Worm (Caenorhabditis elegans) whole organism, late embryonic: Measurements from ENCODE around the gene etc-1.

Source experiments
- C08G9.2 ChIP-seq: sonication (generic microtip); optimal IDR thresholded peaks from 2 replicates; lab custom pipeline; 2016; ENCODE audit warnings: mild to moderate bottlenecking, missing genetic modification characterization, moderate library complexity, missing compliant biosample characterization
- C38D4.7 ChIP-seq: fragments of 200-800 bp; sonication (Bioruptor generic); optimal IDR thresholded peaks from 2 replicates; lab custom pipeline; 2018; ENCODE audit warnings: mild to moderate bottlenecking, missing genetic modification characterization, moderate library complexity, missing compliant biosample characterization
- K09A11.1 ChIP-seq: sonication (generic microtip); optimal IDR thresholded peaks from 2 replicates; lab custom pipeline; 2017; ENCODE audit warnings: antibody characterized with exemption, mild to moderate bottlenecking, missing genetic modification characterization, missing compliant biosample characterization; ENCODE audit not compliant: insufficient read depth
- ahr-1 ChIP-seq: sonication (generic microtip); optimal IDR thresholded peaks from 2 replicates; lab custom pipeline; 2016; ENCODE audit warnings: missing genetic modification characterization, missing compliant biosample characterization
- ama-1 ChIP-seq: fragments of 150-350 bp; optimal IDR thresholded peaks from 2 replicates; lab custom pipeline; 2014
- ceh-14 ChIP-seq: sonication (generic microtip); optimal IDR thresholded peaks from 2 replicates; lab custom pipeline; 2016; ENCODE audit warnings: missing genotype, missing genetic modification characterization, missing compliant biosample characterization
- ceh-18 ChIP-seq: sonication (generic microtip); optimal IDR thresholded peaks from 2 replicates; lab custom pipeline; 2016; ENCODE audit warnings: missing genetic modification characterization, missing compliant biosample characterization
- ceh-2 ChIP-seq: sonication (generic microtip); optimal IDR thresholded peaks from 2 replicates; lab custom pipeline; 2016; ENCODE audit warnings: missing genotype, missing genetic modification characterization, missing compliant biosample characterization
- ceh-30 ChIP-seq: fragments of 150-350 bp; optimal IDR thresholded peaks from 2 replicates; lab custom pipeline; 2014; ENCODE audit warnings: missing biosample characterization, missing genetic modification characterization
- ceh-31 ChIP-seq: sonication (generic microtip); optimal IDR thresholded peaks from 2 replicates; lab custom pipeline; 2016; ENCODE audit warnings: missing genetic modification characterization, missing compliant biosample characterization
- ceh-34 ChIP-seq: sonication (generic microtip); optimal IDR thresholded peaks from 2 replicates; lab custom pipeline; 2016; ENCODE audit warnings: mild to moderate bottlenecking, missing genetic modification characterization, missing compliant biosample characterization
- ceh-48 ChIP-seq: sonication (generic microtip); optimal IDR thresholded peaks from 2 replicates; lab custom pipeline; 2016; ENCODE audit warnings: missing genetic modification characterization, inconsistent platforms, missing compliant biosample characterization
- ceh-6 ChIP-seq: fragments of 200-800 bp; sonication (Bioruptor generic); optimal IDR thresholded peaks from 2 replicates; lab custom pipeline; 2018; ENCODE audit warnings: mild to moderate bottlenecking, missing genetic modification characterization, missing compliant biosample characterization
- ceh-9 ChIP-seq: sonication (generic microtip); optimal IDR thresholded peaks from 2 replicates; lab custom pipeline; 2016; ENCODE audit warnings: mild to moderate bottlenecking, missing genetic modification characterization, inconsistent platforms, missing compliant biosample characterization
- dve-1 ChIP-seq: sonication (generic microtip); optimal IDR thresholded peaks from 2 replicates; lab custom pipeline; 2017; ENCODE audit warnings: antibody characterized with exemption, mild to moderate bottlenecking, missing genetic modification characterization, missing compliant biosample characterization
- elt-2 ChIP-seq: sonication (generic microtip); optimal IDR thresholded peaks from 2 replicates; lab custom pipeline; 2016; ENCODE audit warnings: missing genetic modification reagents, missing genetic modification characterization, missing compliant biosample characterization
- fkh-10 ChIP-seq: fragments of 150-350 bp; optimal IDR thresholded peaks from 2 replicates; lab custom pipeline; 2014; ENCODE audit warnings: missing biosample characterization, missing genetic modification reagents, missing genetic modification characterization
- hlh-30 ChIP-seq: sonication (generic microtip); optimal IDR thresholded peaks from 2 replicates; lab custom pipeline; 2017; ENCODE audit warnings: antibody characterized with exemption, missing genetic modification characterization, missing compliant biosample characterization; ENCODE audit not compliant: insufficient read depth
- hlh-6 ChIP-seq: sonication (generic microtip); optimal IDR thresholded peaks from 2 replicates; lab custom pipeline; 2016; ENCODE audit warnings: missing genotype, missing genetic modification characterization, missing compliant biosample characterization
- hlh-8 ChIP-seq: sonication (generic microtip); optimal IDR thresholded peaks from 2 replicates; lab custom pipeline; 2016; ENCODE audit warnings: missing genotype, missing genetic modification characterization, missing compliant biosample characterization
- lin-11 ChIP-seq: fragments of 200-800 bp; sonication (Bioruptor generic); optimal IDR thresholded peaks from 2 replicates; lab custom pipeline; 2018; ENCODE audit warnings: mild to moderate bottlenecking, missing genetic modification characterization, missing compliant biosample characterization
- madf-2 ChIP-seq: sonication (generic microtip); optimal IDR thresholded peaks from 2 replicates; lab custom pipeline; 2017; ENCODE audit warnings: missing genetic modification characterization, missing compliant biosample characterization
- nfya-1 ChIP-seq: sonication (generic microtip); optimal IDR thresholded peaks from 2 replicates; lab custom pipeline; 2017; ENCODE audit warnings: missing genetic modification characterization, mild to moderate bottlenecking, missing compliant biosample characterization, antibody characterized with exemption, moderate library complexity
- nhr-11 ChIP-seq: fragments of 150-350 bp; optimal IDR thresholded peaks from 2 replicates; lab custom pipeline; 2014; ENCODE audit warnings: missing biosample characterization, missing genetic modification characterization
- nhr-232 ChIP-seq: sonication (generic microtip); optimal IDR thresholded peaks from 2 replicates; lab custom pipeline; 2016; ENCODE audit warnings: missing genetic modification characterization, missing compliant biosample characterization
- npax-4 ChIP-seq: sonication (generic microtip); optimal IDR thresholded peaks from 2 replicates; lab custom pipeline; 2016; ENCODE audit warnings: missing genetic modification characterization, missing compliant biosample characterization
- odd-2 ChIP-seq: sonication (generic microtip); optimal IDR thresholded peaks from 2 replicates; lab custom pipeline; 2017; ENCODE audit warnings: antibody characterized with exemption, mild to moderate bottlenecking, missing genetic modification characterization, missing compliant biosample characterization
- pag-3 ChIP-seq: sonication (generic microtip); optimal IDR thresholded peaks from 2 replicates; lab custom pipeline; 2016; ENCODE audit warnings: missing compliant biosample characterization, missing genetic modification characterization, borderline replicate concordance
- pax-1 ChIP-seq: fragments of 150-350 bp; optimal IDR thresholded peaks from 2 replicates; lab custom pipeline; 2014; ENCODE audit warnings: missing biosample characterization, missing genetic modification characterization
- pha-2 ChIP-seq: sonication (generic microtip); optimal IDR thresholded peaks from 2 replicates; lab custom pipeline; 2017; ENCODE audit warnings: mild to moderate bottlenecking, missing genetic modification characterization, missing compliant biosample characterization
- pros-1 ChIP-seq: fragments of 150-350 bp; optimal IDR thresholded peaks from 2 replicates; lab custom pipeline; 2014; ENCODE audit warnings: missing biosample characterization, missing genetic modification reagents, missing genetic modification characterization
- sdc-2 ChIP-seq: sonication (generic microtip); optimal IDR thresholded peaks from 2 replicates; lab custom pipeline; 2016; ENCODE audit warnings: missing genotype, missing genetic modification characterization, missing compliant biosample characterization
- sox-2 ChIP-seq: fragments of 200-800 bp; sonication (Bioruptor generic); IDR thresholded peaks from 2 replicates; pipeline ENCODE4 v1.3.6; 2022; ENCODE audit warnings: missing genetic modification reagents, missing genetic modification characterization, missing compliant biosample characterization
- sox-4 ChIP-seq: sonication (generic microtip); optimal IDR thresholded peaks from 2 replicates; lab custom pipeline; 2017; ENCODE audit warnings: mild to moderate bottlenecking, missing genetic modification characterization, inconsistent platforms, missing compliant biosample characterization
- tbx-2 ChIP-seq: sonication (generic microtip); optimal IDR thresholded peaks from 2 replicates; lab custom pipeline; 2016; ENCODE audit warnings: missing genetic modification characterization, missing compliant biosample characterization
- tbx-7 ChIP-seq: sonication (generic microtip); optimal IDR thresholded peaks from 2 replicates; lab custom pipeline; 2016; ENCODE audit warnings: missing genotype, missing genetic modification characterization, missing compliant biosample characterization
- unc-86 ChIP-seq: sonication (generic microtip); optimal IDR thresholded peaks from 2 replicates; lab custom pipeline; 2016; ENCODE audit warnings: missing genetic modification characterization, missing compliant biosample characterization
- zip-5 ChIP-seq: sonication (generic microtip); optimal IDR thresholded peaks from 2 replicates; lab custom pipeline; 2016; ENCODE audit warnings: missing genetic modification characterization, missing compliant biosample characterization

The etc-1 gene

ce11 chrII:8691344-8691960 lies 26.8 kb downstream of the etc-1 start, which contains the start of gene C34C6.3:
TSS of gene C34C6.3 (plus strand) at chrII:8691910.
- TF ChIP-seq pha-2 (tag; lab: Kevin White, UChicago) (no peak), ahr-1 (no peak), pax-1 (no peak), ceh-18 (no peak), hlh-6 (tag; lab: Kevin White, UChicago) (no peak), ceh-6 (GFP tag; lab: Kevin White, UChicago) (no peak)
- TF ChIP-seq, all 69 proteins: peak for 0

- TF ChIP-seq hlh-6 (tag; lab: Kevin White, UChicago) (no peak), dve-1 (tag; lab: Kevin White, UChicago) (no peak), ahr-1 (no peak), lin-11 (tag; lab: Kevin White, UChicago) (no peak), fkh-10 (GFP tag; lab: Kevin White, UChicago) (no peak), ceh-14 (no peak), ceh-34 (tag; lab: Kevin White, UChicago) (no peak), zip-5 (tag; lab: Kevin White, UChicago) (no peak), pros-1 (no peak), tbx-2 (tag; lab: Kevin White, UChicago) (no peak), K09A11.1 (tag; lab: Kevin White, UChicago) (no peak), sdc-2 (no peak), C08G9.2 (no peak), hlh-8 (no peak), pag-3 (tag; lab: Kevin White, UChicago) (no peak), nfya-1 (no peak), ceh-48 (no peak), sox-2 (GFP tag; lab: Robert Waterston, UW) (no peak), nhr-232 (tag; lab: Kevin White, UChicago) (no peak), odd-2 (tag; lab: Kevin White, UChicago) (no peak)
These were observed 31.1 kb downstream of the etc-1 start, which contains the start of gene C34C6.10 for ce11 chrII:8695783-8696182. TSS of gene C34C6.10 (minus strand) at chrII:8695883.

ce11 chrII:8698828-8699227 lies 34.2 kb downstream of the etc-1 start, which contains the start of gene chdh-1:
TSS of gene chdh-1 (minus strand) at chrII:8698928.
- TF ChIP-seq npax-4 (tag; lab: Kevin White, UChicago) (no peak), ceh-18 (no peak), nhr-11 (tag; lab: Kevin White, UChicago) (no peak), tbx-2 (tag; lab: Kevin White, UChicago) (no peak), pax-1 (no peak), ceh-31 (tag; lab: Kevin White, UChicago) (no peak), unc-86 (tag; lab: Kevin White, UChicago) (no peak), elt-2 (tag; lab: Kevin White, UChicago) (no peak), sox-4 (no peak), hlh-8 (no peak), fkh-10 (GFP tag; lab: Kevin White, UChicago) (no peak), tbx-7 (tag; lab: Kevin White, UChicago) (no peak)

- TF ChIP-seq ceh-31 (tag; lab: Kevin White, UChicago) (no peak), ceh-2 (no peak), sox-2 (GFP tag; lab: Robert Waterston, UW) (no peak), hlh-6 (tag; lab: Kevin White, UChicago) (no peak), ama-1 (lab: Kevin White, UChicago) (no peak), dve-1 (tag; lab: Kevin White, UChicago) (no peak), nhr-11 (tag; lab: Kevin White, UChicago) (no peak), ceh-30 (tag; lab: Kevin White, UChicago) (no peak), elt-2 (tag; lab: Kevin White, UChicago) (no peak), hlh-30 (tag; lab: Kevin White, UChicago) (no peak), madf-2 (tag; lab: Kevin White, UChicago) (no peak), ceh-18 (no peak), C38D4.7 (no peak), ceh-9 (tag; lab: Kevin White, UChicago) (no peak)
These were observed 36.4 kb downstream of the etc-1 start for ce11 chrII:8701059-8701458.
